Worm (Caenorhabditis elegans) whole organism, L4/young adult: ENCODE results near the gene C49C3.9.

Experiments used
- W03F9.2 ChIP-seq: fragments of 150-350 bp; optimal IDR thresholded peaks from 2 replicates; lab custom pipeline; 2014; ENCODE audit warnings: missing biosample characterization, missing genetic modification characterization
- him-1 ChIP-seq: sonication (generic microtip); optimal IDR thresholded peaks from 2 replicates; lab custom pipeline; 2016; ENCODE audit warnings: missing genotype, missing genetic modification reagents, missing genetic modification characterization, missing compliant biosample characterization

- TF ChIP-seq him-1 (tag; lab: Kevin White, UChicago) (no peak), W03F9.2 (tag; lab: Kevin White, UChicago) (no peak)
These were observed 21.7 kb downstream of the C49C3.9 start, which contains the start of gene C49C3.4 for ce11 chrIV:17320445-17320844.
